Fruit fly (Drosophila melanogaster): ENCODE results near the gene CG4318.
A peak's percentile ranks its signal among the peaks of the same experiment; 100 is the strongest.

Gene CG4318

DNA sequence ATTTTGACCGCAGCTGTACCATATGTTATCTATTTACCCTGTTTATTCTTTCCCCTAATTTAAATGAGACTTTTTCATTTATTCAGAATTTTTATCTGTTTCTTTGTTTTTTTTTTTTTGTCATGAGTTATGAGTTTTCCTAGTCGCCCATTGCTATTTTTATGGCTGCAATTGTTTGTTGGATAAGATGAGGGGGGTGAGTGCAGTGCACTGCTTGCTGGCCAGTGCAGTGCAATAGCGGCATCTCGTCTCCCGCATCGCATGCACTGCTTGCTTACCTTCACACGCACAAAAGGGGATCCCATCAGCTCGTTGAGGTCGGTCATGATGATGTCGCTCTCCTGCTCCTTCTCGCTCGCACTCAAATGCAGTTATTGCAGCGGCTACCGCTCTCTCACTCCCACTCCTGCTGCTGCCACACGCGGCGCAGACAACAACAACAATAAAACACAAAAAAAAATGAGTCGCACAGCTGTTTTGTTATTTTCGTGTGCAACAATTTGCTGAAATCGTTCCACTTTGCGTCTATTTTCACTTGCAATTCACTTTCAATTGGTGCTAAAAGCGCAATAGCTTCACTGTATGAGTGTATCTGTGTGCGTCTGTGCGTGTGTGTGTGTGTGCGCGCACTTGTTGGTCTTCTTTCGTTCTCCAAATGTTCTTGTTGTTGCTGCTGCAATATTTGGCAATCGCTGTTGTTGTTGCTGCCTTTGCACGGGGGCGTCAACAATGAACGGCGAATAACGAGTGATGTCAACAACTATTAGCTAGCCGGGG lies 26.6 kb downstream of the CG4318 start (continued):
- TF ChIP-seq bbx (GFP tag; IDR thresholded peaks at IDR 0.05; ENCODE audit: partially characterized antibody) (no peak), CG6791 (GFP tag; IDR thresholded peaks at IDR 0.05; ENCODE audit: partially characterized antibody) (0 out of 3 replicates have a peak, but pooled peaks have one; percentile 31), az2 (GFP tag; optimal IDR thresholded peaks at IDR 0.05) (peak; percentile 68), D (optimal IDR thresholded peaks at IDR 0.05) (no peak), D (GFP tag; optimal IDR thresholded peaks at IDR 0.05) (peak; percentile 31), sc (optimal IDR thresholded peaks at IDR 0.05) (no peak), sc (GFP tag; optimal IDR thresholded peaks at IDR 0.05) (no peak), CG17385 (GFP tag; optimal IDR thresholded peaks at IDR 0.05) (peak; percentile 23), CG10979 (tag; optimal IDR thresholded peaks at IDR 0.05) (peak; percentile 49), Hr51 (GFP tag; optimal IDR thresholded peaks at IDR 0.05) (peak in 1 of 2 experiments; percentile 23), CHES-1-like (GFP tag; optimal IDR thresholded peaks at IDR 0.05) (peak; percentile 2), Xrp1 (GFP tag; IDR thresholded peaks at IDR 0.05) (peak; percentile 76), CG14710 (tag; optimal IDR thresholded peaks at IDR 0.05) (peak; percentile 19), gcm2 (GFP tag; optimal IDR thresholded peaks at IDR 0.05) (no peak), grau (tag; optimal IDR thresholded peaks at IDR 0.05) (no peak), Ptx1 (GFP tag; IDR thresholded peaks at IDR 0.05) (0 out of 2 replicates have a peak, but pooled peaks have one; percentile 12), CG8089 (GFP tag; optimal IDR thresholded peaks at IDR 0.05) (peak; percentile 24), CG17802 (tag; optimal IDR thresholded peaks at IDR 0.05) (peak; percentile 16), CG9727 (GFP tag; optimal IDR thresholded peaks at IDR 0.05) (peak; percentile 11), bcd (GFP tag; optimal IDR thresholded peaks at IDR 0.05) (peak; percentile 16), CG4707 (GFP tag; optimal IDR thresholded peaks at IDR 0.05) (peak; percentile 6), ATbp (GFP tag; optimal IDR thresholded peaks at IDR 0.05) (peak; percentile 37), CG1024 (GFP tag; IDR thresholded peaks at IDR 0.05) (peak; percentile 40; the same call in 1 of the 2 replicates), CG13296 (GFP tag; optimal IDR thresholded peaks at IDR 0.05) (no peak), Chrac-16 (GFP tag; optimal IDR thresholded peaks at IDR 0.05) (no peak), CG5953 (GFP tag; IDR thresholded peaks at IDR 0.05) (0 out of 2 replicates have a peak, but pooled peaks have one; percentile 10), en (GFP tag; optimal IDR thresholded peaks at IDR 0.05) (no peak), Drgx (GFP tag; IDR thresholded peaks at IDR 0.05) (peak; percentile 47; the same call in 1 of the 2 replicates), Sin3A (optimal IDR thresholded peaks at IDR 0.05) (no peak), CG32772 (GFP tag; IDR thresholded peaks at IDR 0.05) (0 out of 2 replicates have a peak, but pooled peaks have one; percentile 20), ewg (GFP tag; optimal IDR thresholded peaks at IDR 0.05) (peak; percentile 23), H2.0 (GFP tag; IDR thresholded peaks at IDR 0.05) (no peak), CG1602 (GFP tag; optimal IDR thresholded peaks at IDR 0.05) (peak; percentile 27), Sox100B (GFP tag; optimal IDR thresholded peaks at IDR 0.05) (peak; percentile 33), CG2678 (tag; optimal IDR thresholded peaks at IDR 0.05) (no peak), NC2β (GFP tag; optimal IDR thresholded peaks at IDR 0.05) (peak; percentile 51), HmgD (GFP tag; optimal IDR thresholded peaks at IDR 0.05) (no peak), ken (GFP tag; IDR thresholded peaks at IDR 0.05) (no peak), CG7839 (tag; optimal IDR thresholded peaks at IDR 0.05) (peak; percentile 24), kay (GFP tag; optimal IDR thresholded peaks at IDR 0.05) (no peak), Oli (tag; optimal IDR thresholded peaks at IDR 0.05) (peak; percentile 19), sr (GFP tag; IDR thresholded peaks at IDR 0.05) (no peak), HLHmδ (GFP tag; optimal IDR thresholded peaks at IDR 0.05) (peak; percentile 30), rib (GFP tag; IDR thresholded peaks at IDR 0.05) (peak; percentile 37; the same call in 1 of the 2 replicates), Hr3 (GFP tag; optimal IDR thresholded peaks at IDR 0.05) (peak; percentile 9), ERR (GFP tag; optimal IDR thresholded peaks at IDR 0.05) (no peak), sd (tag; optimal IDR thresholded peaks at IDR 0.05) (no peak), Ssrp (tag; optimal IDR thresholded peaks at IDR 0.05) (peak; percentile 24), CG15269 (tag; optimal IDR thresholded peaks at IDR 0.05) (no peak), CG11560 (tag; IDR thresholded peaks at IDR 0.05) (no peak)
